Fruit fly (Drosophila melanogaster) whole organism, pupa: ENCODE measurements around the gene TSG101.

Experiments used
- CG10348 ChIP-seq: fragments of 200-800 bp; sonication (Bioruptor generic); IDR thresholded peaks from 2 replicates; pipeline ENCODE4 v1.3.6; 2022; ENCODE audit warnings: missing biosample characterization, missing genetic modification characterization
- CG13204 ChIP-seq: fragments of 200-800 bp; sonication (Bioruptor generic); optimal IDR thresholded peaks from 2 replicates; lab custom pipeline; 2018; ENCODE audit warnings: missing biosample characterization, mild to moderate bottlenecking, missing genetic modification characterization, moderate library complexity
- CG15710 ChIP-seq: fragments of 200-800 bp; sonication (Bioruptor generic); optimal IDR thresholded peaks from 2 replicates; lab custom pipeline; 2018; ENCODE audit warnings: missing biosample characterization, mild to moderate bottlenecking, missing genetic modification characterization, moderate library complexity
- CG17806 ChIP-seq: fragments of 200-800 bp; sonication (Bioruptor generic); optimal IDR thresholded peaks from 2 replicates; lab custom pipeline; 2018; ENCODE audit warnings: missing biosample characterization, mild to moderate bottlenecking, missing genetic modification characterization, moderate library complexity
- CG32121 ChIP-seq: fragments of 200-800 bp; sonication (Bioruptor generic); IDR thresholded peaks from 2 replicates; pipeline ENCODE4 v1.3.6; 2022; ENCODE audit warnings: missing biosample characterization, missing genetic modification characterization
- CG34367 ChIP-seq: fragments of 200-800 bp; sonication (Bioruptor generic); optimal IDR thresholded peaks from 2 replicates; lab custom pipeline; 2018; ENCODE audit warnings: missing biosample characterization, mild to moderate bottlenecking, missing genetic modification characterization
- CG8159 ChIP-seq: fragments of 200-800 bp; sonication (Bioruptor generic); optimal IDR thresholded peaks from 3 replicates; lab custom pipeline; 2018; ENCODE audit warnings: missing biosample characterization, mild to moderate bottlenecking, missing genetic modification characterization, moderate library complexity
- CG8301 ChIP-seq: fragments of 200-800 bp; sonication (Bioruptor generic); optimal IDR thresholded peaks from 2 replicates; lab custom pipeline; 2018; ENCODE audit warnings: missing biosample characterization, mild to moderate bottlenecking, missing genetic modification characterization
- CG9948 ChIP-seq: fragments of 200-800 bp; sonication (Bioruptor generic); optimal IDR thresholded peaks from 2 replicates; lab custom pipeline; 2018; ENCODE audit warnings: missing biosample characterization, mild to moderate bottlenecking, missing genetic modification characterization, moderate library complexity
- EcR ChIP-seq: fragments of 200-800 bp; sonication (Bioruptor generic); optimal IDR thresholded peaks from 3 replicates; lab custom pipeline; 2019; ENCODE audit warnings: missing biosample characterization, missing genetic modification characterization, mild to moderate bottlenecking, moderate library complexity, missing genetic modification reagents
- Ets98B ChIP-seq: fragments of 200-800 bp; sonication (Bioruptor generic); IDR thresholded peaks from 2 replicates; pipeline ENCODE4 v1.3.6; 2022; ENCODE audit warnings: missing biosample characterization, missing genetic modification characterization
- Pif1A ChIP-seq: fragments of 200-800 bp; sonication (Bioruptor generic); optimal IDR thresholded peaks from 3 replicates; lab custom pipeline; 2016; ENCODE audit warnings: missing biosample characterization, missing genetic modification characterization
- Snoo ChIP-seq: fragments of 200-800 bp; sonication (Bioruptor generic); optimal IDR thresholded peaks from 3 replicates; lab custom pipeline; 2017; ENCODE audit warnings: missing biosample characterization, mild to moderate bottlenecking, missing genetic modification characterization, inconsistent platforms
- fd96Ca ChIP-seq: fragments of 200-800 bp; sonication (Bioruptor generic); IDR thresholded peaks from 3 replicates; pipeline ENCODE4 v1.3.6; 2022; ENCODE audit warnings: missing biosample characterization, missing genetic modification characterization

dm6 chr3L:16855287-16855686 is 13.2 kb downstream of the TSG101 start:
- no peak for TF ChIP-seq CG8301 (tag; lab: Kevin White, UChicago)
- no peak for TF ChIP-seq Snoo (tag; lab: Kevin White, UChicago)
- TF ChIP-seq CG32121 (GFP tag; lab: Robert Waterston, UW) = no peak
- TF ChIP-seq CG17806 (tag; lab: Kevin White, UChicago) = no peak
- TF ChIP-seq CG13204 = no peak
- TF ChIP-seq CG9948 (tag; lab: Kevin White, UChicago) = no peak
- TF ChIP-seq CG10348 (GFP tag; lab: Robert Waterston, UW) = no peak
- TF ChIP-seq Ets98B (GFP tag; lab: Robert Waterston, UW) = no peak
- no peak for TF ChIP-seq CG8159 (tag; lab: Kevin White, UChicago)
- no peak for TF ChIP-seq fd96Ca (GFP tag; lab: Robert Waterston, UW)
- TF ChIP-seq CG34367 (tag; lab: Kevin White, UChicago) = no peak
- TF ChIP-seq EcR (GFP tag; lab: Kevin White, UChicago) = no peak
- no peak for TF ChIP-seq CG15710 (tag; lab: Kevin White, UChicago)
- TF ChIP-seq Pif1A (GFP tag; lab: Kevin White, UChicago) = no peak
